Fruit fly (Drosophila melanogaster) whole organism, larva: ENCODE data around the gene CG11134.

Experiments
- noc ChIP-seq: fragments of 200-800 bp; sonication (Bioruptor generic); optimal IDR thresholded peaks from 3 replicates; lab custom pipeline; 2019; ENCODE audit warnings: missing biosample characterization, mild to moderate bottlenecking, missing genetic modification characterization, moderate library complexity

The CG11134 gene

DNA sequence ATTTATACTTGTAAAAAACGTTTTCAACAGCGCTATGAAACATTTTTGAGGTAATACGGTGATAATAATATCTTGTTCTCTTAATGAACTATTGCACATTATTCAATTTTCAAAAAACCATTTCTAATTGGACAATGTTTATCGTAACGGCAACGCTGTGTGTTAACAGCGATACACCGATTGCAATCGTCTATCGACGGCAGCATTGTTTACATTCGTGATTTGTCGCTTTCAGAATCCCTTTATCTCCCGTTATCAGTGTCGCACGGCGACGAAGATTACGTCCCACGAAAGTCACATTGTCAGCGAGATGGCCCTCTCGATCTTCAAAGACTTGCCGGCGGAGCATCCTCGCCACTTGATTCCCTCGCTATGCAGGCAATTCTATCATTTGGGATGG, at the start of gene CG11134:
TSS of gene CG11134 (plus strand) at position 4 of the 400 bp plus-strand sequence.
- TF ChIP-seq noc (tag; lab: Kevin White, UChicago) = no peak

DNA sequence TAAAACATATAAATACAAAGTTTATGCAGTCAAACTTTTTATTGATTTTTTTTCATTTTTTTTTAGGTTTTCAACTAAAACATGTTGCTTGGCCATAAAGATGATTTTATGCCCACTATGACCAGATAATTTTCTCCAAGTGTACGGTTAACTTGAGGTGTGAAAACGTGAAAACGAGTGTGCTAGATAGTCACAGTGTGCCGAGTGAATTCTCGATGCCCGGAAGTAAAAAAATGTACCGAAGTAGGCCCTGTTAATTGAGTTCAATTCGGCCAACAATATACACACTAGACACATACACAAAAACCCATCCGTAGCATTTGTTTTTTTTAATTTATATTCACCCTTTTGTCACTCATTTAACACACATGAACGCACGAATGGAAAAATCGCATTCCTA, 45.8 kb upstream of the CG11134 start, which contains the start of gene Nna1:
TSS of gene Nna1 (plus strand) at position 301 of the 400 bp plus-strand sequence.
- TF ChIP-seq noc (tag; lab: Kevin White, UChicago) = no peak

DNA sequence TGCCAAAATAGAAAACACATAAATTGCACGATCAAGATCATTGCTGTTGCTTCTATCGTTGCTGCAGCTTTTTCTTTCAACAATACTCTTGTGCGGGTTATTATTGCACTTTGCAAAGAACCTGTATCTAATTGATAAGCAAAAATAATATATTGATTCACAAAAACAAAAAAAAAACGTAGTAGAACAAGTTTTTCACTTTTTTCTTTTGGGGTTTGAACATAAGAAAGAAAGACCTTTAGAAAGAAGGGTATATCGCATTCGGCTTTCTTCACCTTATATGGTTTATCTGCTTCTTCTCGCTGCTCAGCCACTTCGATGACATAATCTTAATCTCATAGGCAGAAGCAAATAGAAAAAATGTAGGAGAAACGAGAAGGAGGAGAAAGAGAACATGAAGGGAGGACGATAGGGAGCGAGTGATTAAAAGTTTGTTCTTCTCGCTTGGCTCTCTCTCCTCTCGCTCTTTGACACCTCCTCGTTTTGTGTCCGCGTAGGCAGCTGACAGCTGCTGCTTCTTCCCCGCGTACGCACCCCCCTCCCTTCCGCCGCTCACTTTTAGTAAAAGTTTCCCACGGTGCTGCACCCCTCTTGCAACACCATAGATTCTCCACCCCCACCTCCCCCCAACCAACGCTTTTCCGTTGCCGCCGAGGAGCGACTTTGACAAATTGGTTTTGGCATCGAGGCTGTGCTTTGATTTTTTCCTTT, 38.9 kb upstream of the CG11134 start:
- no peak for TF ChIP-seq noc (tag; lab: Kevin White, UChicago)

DNA sequence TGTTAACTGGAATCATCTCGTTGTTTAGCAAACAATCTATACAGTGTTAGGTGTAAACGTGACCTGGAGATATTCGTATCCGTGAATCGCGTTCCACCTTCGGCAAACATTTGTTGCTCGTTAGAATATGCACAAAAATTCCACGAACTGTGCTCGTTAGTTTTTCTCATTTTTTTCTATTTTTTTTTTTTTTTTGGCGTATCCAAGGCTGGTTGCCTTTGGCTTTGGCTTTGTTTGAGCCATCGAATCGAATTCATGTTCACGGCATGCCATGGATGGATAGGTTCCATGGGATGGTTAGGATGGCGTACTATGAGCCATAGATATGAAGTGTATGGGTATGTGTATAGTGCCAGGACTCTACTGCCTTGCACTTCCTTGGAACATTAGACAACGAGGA, 38.1 kb upstream of the CG11134 start:
- no peak for TF ChIP-seq noc (tag; lab: Kevin White, UChicago)

DNA sequence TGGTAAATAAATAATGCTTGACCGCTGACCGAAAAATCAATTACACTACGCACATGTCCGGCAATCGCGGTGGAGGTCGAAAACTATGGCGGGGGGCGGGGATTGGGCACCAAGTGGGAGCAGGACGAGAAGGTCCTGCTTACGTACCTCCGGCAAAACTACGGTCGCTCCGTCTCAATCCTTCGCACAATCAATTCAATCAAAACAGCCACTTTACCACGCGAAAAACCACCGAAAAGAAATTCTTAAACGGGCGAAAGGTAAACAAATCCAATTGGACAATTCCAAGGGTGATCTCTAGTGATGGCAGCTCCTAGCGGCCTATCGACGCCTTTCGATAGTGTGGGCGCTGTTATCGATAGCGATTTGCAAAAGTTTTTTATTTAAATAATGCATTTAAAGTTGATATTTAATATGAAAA, 19.8 kb upstream of the CG11134 start, which contains the start of gene Nadsyn:
TSS of gene Nadsyn (minus strand) at position 304 of the 421 bp plus-strand sequence.
- TF ChIP-seq noc (tag; lab: Kevin White, UChicago) = no peak

DNA sequence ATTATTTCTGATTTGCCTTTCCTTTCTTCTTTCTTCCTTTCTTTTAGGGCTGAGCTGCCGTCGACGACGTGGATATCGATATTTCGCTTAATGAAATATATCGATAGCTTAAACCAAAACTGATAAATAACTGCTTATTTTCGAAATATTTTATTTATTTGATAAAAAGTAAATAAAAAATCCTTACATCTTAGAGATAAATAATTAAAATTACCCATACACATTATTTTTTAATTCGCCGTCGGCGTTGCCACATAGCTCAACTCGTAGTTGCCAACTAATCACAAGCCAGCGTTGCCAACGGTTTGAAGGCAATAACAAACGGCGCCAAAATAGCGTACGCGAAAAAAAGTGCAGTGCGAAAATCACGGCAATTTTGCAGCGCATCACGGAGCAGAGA, 15.8 kb upstream of the CG11134 start, which contains the start of the genes Mrgn1 and mus101:
TSS of gene Mrgn1 (minus strand) at position 44 of the 400 bp plus-strand sequence.
TSS of gene mus101 (plus strand) at position 313 of the 400 bp plus-strand sequence.
- no peak for TF ChIP-seq noc (tag; lab: Kevin White, UChicago)

DNA sequence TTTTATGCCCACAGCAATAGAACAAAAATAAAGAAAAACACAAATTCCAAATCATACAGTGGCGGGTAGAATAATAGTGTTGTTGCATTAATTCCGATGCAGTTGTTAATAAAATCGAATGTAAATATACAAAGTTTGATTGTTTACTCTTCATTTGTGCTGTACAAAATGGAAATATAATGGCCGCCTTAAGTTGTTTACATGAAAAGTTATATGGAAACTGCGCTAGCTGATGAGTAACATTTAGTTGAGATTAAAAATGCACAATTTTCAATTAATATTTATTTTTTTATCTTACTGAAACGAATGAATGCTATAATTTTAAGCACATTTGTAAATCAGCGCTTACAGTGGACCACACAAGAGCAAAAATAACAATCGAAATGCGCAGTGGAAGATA, 2.9 kb upstream of the CG11134 start:
- TF ChIP-seq noc (tag; lab: Kevin White, UChicago) = no peak

DNA sequence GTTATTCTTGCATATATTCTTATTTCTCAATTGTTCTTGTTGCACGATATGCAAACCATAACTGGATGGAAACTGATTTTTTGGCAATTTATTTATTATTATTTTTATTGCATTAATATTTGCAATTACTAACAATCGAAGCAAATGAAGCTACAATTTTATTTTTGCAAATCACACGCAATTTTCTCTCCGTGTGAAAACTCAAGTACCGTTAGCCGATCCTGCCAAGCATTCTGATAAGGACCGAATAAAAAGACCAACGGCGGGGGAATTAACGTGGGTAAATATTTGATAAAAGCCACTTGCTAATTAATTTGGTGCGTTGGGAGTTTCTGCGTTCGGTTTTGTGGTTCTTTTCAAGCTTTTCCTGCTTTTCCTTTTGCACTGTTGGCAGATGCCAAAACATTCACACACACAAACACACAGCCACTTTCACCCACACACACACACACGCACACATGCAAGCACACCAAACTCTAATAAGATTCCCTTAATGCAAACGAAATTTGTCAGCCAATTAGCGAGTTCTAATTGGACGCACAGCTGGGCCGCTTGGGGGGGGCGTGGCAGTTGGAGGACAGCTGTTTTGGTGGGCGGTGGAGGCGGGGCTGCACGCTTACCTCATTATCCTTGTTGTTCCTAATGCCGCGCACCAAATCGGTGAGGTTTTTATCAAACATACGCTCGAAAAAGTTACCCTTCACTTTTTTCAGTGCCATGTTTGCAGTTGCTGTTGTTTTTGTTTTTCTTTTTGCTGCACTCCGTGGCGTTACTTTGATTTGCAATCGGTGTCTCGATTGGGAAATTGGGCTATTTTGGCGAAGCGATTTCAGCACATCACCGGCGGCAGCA, 2.2 kb upstream of the CG11134 start:
- TF ChIP-seq noc (tag; lab: Kevin White, UChicago) = no peak

DNA sequence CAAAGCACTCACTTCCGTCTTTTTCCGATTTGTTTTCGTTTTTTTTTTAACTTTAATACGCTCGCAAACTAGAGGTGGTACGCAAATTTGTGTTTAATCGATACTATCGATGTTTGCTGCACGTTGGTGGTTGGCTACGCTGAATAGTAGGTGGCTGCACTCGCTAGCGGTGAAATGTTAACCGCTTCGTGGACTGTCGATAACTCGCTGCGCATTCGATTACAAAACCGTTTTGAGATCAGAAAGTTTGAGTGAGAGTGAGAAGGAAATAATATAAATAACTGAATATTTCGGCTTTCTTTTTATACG, 1.6 kb upstream of the CG11134 start, which contains the start of gene g:
TSS of gene g (minus strand) at position 105 of the 309 bp plus-strand sequence.
- TF ChIP-seq noc (tag; lab: Kevin White, UChicago) = no peak

DNA sequence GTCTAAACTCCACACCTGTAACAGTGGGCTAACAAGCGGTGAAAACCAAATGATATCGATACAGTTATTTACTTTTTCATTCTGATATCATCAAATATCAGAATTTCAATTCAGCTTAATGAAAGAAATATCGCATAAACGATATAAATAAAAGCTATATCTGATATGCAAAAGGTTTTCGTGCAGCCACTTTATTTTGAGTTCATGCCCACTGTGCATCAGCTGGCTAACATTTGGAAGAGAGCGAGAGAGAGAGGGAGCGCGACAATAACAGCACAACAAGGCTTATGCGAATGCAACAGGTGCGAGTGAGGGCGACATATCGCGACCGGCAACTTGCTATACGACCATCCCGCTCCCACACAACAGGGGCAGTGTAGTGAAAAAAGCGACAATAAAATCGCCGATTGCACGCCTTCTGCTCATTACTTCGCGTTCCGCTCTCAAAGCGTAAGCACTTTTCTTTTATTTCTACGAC, 1.7 kb downstream of the CG11134 start, which contains the start of gene CG11151:
TSS of gene CG11151 (plus strand) at position 334 of the 478 bp plus-strand sequence.
- peak; percentile 95 for TF ChIP-seq noc (tag; lab: Kevin White, UChicago)

DNA sequence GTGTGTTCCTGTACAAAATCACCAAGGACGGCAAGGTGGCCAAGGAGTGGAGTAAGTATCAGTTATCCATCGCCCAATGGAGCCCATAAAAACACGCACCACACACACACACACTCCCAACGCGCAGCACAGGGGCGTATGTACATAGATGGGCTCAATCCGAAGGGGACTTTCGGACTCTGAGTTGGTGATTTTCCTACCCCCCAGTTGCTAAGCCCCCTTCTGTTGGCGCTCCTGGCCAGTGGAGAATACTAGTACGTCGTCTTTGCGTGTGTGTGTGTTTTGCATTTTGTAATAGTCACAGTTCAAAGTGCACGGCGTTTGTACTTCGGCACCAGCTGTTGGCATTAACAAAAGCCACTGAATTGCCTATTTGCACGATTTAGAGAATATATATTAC, 2.3 kb downstream of the CG11134 start:
- TF ChIP-seq noc (tag; lab: Kevin White, UChicago) = peak; percentile 15

DNA sequence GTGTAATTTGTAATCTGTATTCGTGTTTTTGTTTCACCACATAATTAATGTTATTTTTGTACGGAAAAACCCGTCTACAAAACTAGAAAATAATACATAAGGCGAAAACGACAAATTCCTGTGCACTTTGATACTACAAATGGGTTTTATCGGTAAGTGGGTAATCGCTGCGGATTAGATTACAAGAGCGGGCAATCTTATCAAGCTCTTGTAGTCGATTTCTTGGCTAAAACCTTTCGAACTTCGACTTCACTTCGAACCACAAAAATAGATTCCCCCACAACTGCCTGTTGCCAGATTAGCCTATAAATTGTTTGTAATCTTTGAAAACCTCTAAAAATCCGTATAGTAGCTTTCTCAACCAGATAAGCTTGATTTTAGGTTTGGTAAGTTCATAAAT, 3.2 kb downstream of the CG11134 start:
- no peak for TF ChIP-seq noc (tag; lab: Kevin White, UChicago)

DNA sequence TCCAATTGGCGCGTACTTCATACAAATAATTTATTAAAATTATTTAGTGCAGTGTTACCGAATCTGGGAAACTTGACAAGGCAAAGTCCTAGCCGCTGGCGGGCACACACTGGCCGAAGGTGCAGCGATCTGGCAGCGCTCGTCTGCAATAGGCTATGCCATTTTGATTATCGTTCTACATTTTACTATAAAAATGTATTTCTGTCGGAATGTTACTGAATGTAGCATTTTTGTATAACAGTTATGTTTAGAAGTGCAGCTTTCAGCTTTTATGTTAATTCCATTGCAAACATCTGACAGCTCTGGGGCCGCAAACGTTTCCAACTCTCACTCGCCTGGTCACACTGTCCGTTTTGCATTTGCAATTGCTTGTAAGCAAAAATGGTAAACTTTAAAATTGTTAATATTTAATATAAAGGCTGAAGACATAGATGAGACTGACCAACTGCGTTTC, 6.9 kb downstream of the CG11134 start, which contains the start of gene Grip91:
TSS of gene Grip91 (minus strand) at position 85 of the 454 bp plus-strand sequence.
- TF ChIP-seq noc (tag; lab: Kevin White, UChicago) = no peak

DNA sequence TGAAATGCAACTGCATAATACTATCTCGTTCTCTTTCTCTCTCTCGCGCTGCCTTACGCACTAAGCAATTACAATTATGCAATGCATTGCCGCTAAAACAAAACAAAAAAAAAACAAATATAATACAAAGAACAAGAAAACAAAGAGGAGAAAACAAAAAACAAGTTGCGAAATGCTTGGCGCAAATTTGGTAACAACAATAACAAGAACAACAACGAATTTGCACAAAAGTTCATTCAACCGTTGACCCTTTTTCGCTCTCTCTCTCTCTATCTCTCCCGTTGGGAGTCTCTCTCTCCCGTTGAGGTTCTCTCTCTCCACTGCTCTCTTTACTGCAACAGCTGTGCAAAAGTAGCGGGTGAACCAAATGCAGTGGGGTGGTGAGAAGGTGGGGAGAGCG, 9.3 kb downstream of the CG11134 start:
- TF ChIP-seq noc (tag; lab: Kevin White, UChicago) = no peak

DNA sequence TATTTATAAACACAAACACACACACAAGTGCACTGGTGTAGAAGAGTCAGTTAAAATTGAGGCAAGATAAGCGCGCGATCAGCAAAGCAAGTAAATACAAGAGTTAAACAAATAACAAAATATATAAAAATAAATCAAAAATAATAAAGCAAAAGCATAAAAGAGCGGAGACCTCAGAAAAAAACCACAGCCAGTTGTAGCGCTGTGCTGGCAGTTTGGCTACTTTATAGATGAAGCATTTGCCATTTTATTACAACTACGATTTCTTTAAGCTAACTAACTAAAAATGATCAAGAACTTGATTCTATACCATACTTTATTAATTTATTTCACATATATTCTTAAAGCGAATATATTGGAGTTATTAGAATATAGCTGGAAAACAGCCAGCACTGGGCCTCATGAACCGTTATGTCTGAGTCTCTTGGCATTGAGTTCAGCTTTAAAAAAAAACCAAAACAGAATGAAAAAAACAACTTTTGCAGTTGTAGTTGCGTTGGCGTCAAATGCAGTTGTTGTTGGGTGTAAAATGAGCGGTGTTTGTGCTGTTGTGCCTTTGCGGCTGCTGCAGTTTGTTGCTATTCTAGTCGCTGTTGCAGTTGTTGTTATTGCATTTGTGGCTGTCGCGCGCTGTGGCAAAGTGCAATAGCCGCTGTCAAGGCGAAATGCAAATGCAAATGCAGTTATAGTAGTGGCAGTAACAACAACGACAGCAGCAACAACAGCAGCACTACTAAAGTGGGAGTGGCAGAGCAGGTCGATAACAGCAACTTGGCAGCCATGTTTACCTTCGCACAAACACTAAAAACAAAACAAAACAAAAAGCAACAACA, 10.1 kb downstream of the CG11134 start:
- no peak for TF ChIP-seq noc (tag; lab: Kevin White, UChicago)
